Worm (Caenorhabditis elegans): Measurements from ENCODE around the gene ssu-2.

DNA sequence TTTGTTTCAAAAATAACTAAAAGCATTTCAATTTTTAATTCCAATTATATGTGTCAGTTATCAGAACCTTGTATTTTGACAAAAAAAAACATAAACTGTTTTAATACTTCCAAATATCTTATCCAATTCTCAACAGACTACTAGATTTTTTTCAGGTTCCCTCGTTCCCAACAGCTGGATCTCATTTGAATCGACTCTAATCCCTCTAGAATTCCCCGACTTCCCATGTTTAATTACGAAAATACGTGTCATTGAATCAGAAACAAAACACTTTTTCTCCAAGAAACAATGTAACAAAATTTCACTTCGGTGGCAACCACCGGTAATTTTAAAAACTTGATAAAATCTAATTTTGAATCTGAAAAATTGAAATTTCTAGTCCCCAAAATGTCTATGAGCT, 18.1 kb downstream of the ssu-2 start:
- no peak for TF ChIP-seq elt-1 (tag; optimal IDR thresholded peaks at IDR 0.05; ENCODE audit: borderline replicate concordance, insufficient read depth)
- no peak for TF ChIP-seq unc-62 (GFP tag; optimal IDR thresholded peaks at IDR 0.05)
- TF ChIP-seq cnd-1 (tag; optimal IDR thresholded peaks at IDR 0.05) = no peak
- no peak for TF ChIP-seq nhr-28 (tag; optimal IDR thresholded peaks at IDR 0.05)
- TF ChIP-seq unc-39 (tag; optimal IDR thresholded peaks at IDR 0.05) = no peak
- TF ChIP-seq ceh-39 (tag; optimal IDR thresholded peaks at IDR 0.05) = no peak
- no peak for TF ChIP-seq lsy-2 (tag; optimal IDR thresholded peaks at IDR 0.05)
- TF ChIP-seq mep-1 (tag; optimal IDR thresholded peaks at IDR 0.05) = no peak
- no peak for TF ChIP-seq nhr-12 (tag; optimal IDR thresholded peaks at IDR 0.05)
- no peak for TF ChIP-seq sptf-1 (tag; optimal IDR thresholded peaks at IDR 0.05)
